Worm (Caenorhabditis elegans): ENCODE data around the gene C05D11.1.

DNA sequence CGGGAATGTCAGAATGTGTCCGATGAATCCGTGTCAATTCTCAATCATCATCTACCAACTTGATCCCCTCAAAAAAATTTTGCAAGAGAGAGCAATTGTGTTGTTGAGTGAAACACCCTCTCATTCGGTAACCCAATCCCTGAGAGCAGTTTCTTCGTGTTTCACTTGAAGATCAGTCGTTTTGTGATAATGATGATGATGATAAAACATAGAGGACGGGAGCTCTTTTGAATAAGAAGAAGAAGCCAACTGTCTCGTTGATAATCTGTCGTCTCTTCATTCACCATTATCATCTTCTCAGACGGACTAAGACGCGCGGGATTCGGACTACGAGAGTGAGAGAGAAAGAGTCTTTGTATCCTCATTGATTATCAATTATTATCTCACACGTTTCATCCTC lies 31.3 kb upstream of the C05D11.1 start:
- TF ChIP-seq nfya-1 (tag; optimal IDR thresholded peaks at IDR 0.05; ENCODE audit: borderline replicate concordance, insufficient read depth): no peak
- no peak for TF ChIP-seq repo-1 (tag; optimal IDR thresholded peaks at IDR 0.05)
- no peak for TF ChIP-seq Y67H2A.10 (GFP tag; conservative IDR thresholded peaks at IDR 0.05)
- TF ChIP-seq unc-62 (GFP tag; optimal IDR thresholded peaks at IDR 0.05): no peak
- TF ChIP-seq madf-6 (GFP tag; IDR thresholded peaks at IDR 0.05): no peak
- no peak for TF ChIP-seq Y79H2A.3 (GFP tag; conservative IDR thresholded peaks at IDR 0.05)
- no peak for TF ChIP-seq mel-28 (tag; optimal IDR thresholded peaks at IDR 0.05; ENCODE audit: borderline replicate concordance)
- no peak for TF ChIP-seq nhr-27 (tag; optimal IDR thresholded peaks at IDR 0.05)
- TF ChIP-seq let-526 (GFP tag; IDR thresholded peaks at IDR 0.05): no peak

Data from whole organism, young adult.